Fruit fly (Drosophila melanogaster) S2 (cell line): Measurements from ENCODE around the gene CG8507.

ENCODE experiments used
- CG8478 ChIP-seq: fragments of >200 bp; optimal IDR thresholded peaks from 2 replicates; lab custom pipeline; 2018
- CTCF ChIP-seq, 2 experiments: fragments of >200 bp; optimal IDR thresholded peaks; 2 replicates each; lab custom pipeline; 2018

The CG8507 gene

DNA sequence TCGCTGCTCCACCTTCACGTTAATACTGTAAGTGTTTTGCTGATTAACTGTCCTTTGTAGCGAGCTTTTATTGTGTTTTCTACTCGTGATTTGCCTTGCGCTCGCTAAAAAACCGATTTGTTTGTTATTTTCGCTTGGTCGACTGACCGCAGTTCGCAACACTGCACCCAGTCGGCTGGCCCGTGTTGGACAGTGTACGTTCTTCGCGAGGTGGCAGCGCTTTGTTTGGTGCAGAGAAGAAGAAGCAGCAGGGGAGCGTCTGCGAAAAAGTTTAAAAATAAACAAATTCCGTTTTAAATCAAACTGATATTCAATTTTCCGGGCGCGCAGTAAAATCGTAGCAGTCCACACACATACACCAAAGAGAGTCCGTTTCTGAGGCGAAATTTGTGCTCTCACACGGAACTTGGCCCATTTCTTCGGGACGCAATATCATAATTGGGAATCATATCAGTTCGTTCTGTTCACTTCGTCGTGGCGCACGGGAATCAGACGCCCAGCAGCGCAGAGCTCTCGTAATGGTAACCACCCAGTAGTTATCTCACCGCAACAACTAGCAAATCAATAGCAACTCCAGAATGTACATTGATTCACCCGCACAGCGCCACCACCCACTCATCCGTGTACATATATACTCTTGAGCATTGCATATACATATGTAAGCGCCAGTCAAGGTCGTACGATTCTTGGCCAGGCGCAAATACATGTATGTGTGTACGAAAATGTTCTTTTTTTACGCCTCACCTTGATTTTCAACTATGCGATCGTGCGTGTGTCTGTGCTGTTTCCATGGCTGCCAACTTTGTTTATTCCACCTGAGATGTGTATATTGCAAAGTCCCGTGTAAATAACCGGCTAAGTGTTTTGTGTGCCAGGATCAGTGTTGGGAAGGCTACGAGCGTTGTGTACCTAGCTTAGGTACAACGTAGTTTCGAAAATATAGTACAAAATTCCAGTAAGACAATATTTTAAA, 23.4 kb upstream of the CG8507 start, which contains the start of gene Naa80:
TSS of gene Naa80 (plus strand) at position 215 of the 973 bp plus-strand sequence.
- no peak for TF ChIP-seq CG8478 (lab: Kevin White, UChicago)
- peak in 1 of 2 experiments; percentile 16 for TF ChIP-seq CTCF (optimal IDR thresholded peaks at IDR 0.05; lab: Kevin White, UChicago)

DNA sequence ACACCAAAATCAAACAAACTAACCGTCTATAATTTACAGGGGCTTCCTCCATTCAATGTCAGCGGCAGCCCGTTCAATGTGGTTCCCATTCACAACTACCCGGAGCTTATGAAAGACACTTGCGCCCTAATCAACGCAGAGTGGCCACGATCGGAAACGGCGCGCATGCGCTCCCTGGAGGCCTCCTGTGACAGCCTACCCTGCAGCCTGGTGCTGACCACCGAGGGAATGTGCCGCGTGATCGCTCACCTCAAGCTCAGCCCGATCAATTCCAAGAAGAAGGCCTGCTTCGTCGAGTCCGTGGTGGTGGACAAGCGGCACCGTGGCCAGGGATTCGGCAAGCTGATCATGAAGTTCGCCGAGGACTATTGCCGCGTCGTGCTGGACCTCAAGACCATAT, 22.4 kb upstream of the CG8507 start, which contains the start of gene MED6:
TSS of gene MED6 (minus strand) at position 101 of the 400 bp plus-strand sequence.
- TF ChIP-seq CG8478 (lab: Kevin White, UChicago) (no peak), CTCF (optimal IDR thresholded peaks at IDR 0.05; lab: Kevin White, UChicago) (no peak)

DNA sequence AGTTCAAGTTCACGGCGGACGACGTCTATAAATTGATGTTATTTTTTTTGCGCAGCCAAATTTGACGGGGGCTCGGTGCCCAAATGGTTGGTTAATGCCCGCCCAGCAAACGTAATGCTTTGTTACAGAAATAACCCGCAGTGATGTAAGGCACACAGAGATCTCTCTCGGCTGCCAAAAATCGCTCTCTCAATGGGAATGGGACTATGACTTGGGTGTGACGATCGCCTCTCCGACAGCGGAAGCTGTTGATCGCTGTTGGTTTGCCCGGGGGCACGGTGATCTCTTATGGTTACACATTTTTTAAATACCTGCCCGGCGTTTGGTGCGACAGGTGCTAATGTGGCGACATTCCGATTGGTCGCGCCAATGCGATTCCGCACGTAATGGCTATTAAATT, 21.2 kb upstream of the CG8507 start:
- TF ChIP-seq CTCF (optimal IDR thresholded peaks at IDR 0.05; lab: Kevin White, UChicago) (no peak), CG8478 (lab: Kevin White, UChicago) (no peak)

DNA sequence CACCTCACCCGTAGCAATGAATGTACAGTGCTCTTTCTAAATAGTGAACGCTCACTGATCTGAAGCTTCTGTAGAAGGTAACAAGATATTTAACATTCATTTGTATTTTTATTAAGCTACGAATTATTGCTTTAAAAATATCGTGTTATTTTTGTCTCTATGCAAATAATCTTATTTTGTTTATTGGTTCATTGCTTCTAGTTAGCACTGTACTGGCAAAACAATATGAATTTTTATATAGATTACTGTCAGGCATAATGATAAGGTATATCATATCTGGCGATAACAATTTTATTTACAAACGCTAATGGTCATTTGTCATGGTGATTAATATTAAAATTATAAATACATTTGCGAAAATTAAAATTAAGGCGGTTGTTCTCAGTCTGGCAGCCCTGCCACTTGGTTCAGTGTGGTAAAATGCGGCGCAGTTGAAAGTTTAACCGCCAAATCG, 19.7 kb upstream of the CG8507 start, which contains the start of gene CG9471:
TSS of gene CG9471 (minus strand) at position 24 of the 454 bp plus-strand sequence.
- no peak for TF ChIP-seq CG8478 (lab: Kevin White, UChicago)
- TF ChIP-seq CTCF (optimal IDR thresholded peaks at IDR 0.05; lab: Kevin White, UChicago), result no peak

DNA sequence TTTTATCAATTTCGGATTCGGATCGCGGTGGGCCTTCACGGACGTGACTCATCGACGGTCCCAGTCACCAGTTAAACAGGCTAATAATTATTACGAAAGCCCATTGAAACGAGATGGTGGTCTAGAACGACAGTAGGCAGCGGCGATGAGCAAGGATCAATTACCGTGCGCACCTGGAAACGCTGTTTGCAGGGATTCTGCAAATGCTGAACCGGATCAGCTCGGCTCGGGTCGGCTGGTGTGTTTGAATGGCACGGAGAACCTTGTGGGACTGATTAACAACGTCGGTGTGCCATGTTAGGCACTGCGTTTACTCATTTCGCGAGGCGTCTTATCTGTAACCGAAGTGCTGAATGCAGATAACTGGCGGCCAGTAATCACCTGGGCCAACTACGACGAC, 17.1 kb upstream of the CG8507 start, which contains the start of gene Whamy:
TSS of gene Whamy (minus strand) at position 273 of the 400 bp plus-strand sequence.
- TF ChIP-seq CTCF (optimal IDR thresholded peaks at IDR 0.05; lab: Kevin White, UChicago) (no peak), CG8478 (lab: Kevin White, UChicago) (no peak)

DNA sequence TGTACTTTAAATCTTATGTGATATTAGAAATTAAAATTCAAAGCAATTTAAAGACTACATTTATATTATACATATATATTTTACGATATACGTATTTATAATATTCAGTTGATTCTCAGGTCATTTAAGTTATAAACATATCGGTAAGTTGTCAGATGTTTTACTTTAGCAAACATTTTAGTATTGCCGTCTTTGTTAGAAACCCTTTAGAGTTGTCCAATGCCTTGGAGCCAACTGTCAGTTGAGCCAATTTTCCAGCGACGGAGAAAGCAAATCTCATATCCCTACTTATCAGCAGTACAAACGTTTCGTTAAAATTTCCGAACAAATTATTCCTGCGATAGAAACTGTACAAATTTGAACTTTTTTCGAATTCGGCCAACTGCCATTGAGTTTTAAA, 16.5 kb upstream of the CG8507 start, which contains the start of gene topi:
TSS of gene topi (plus strand) at position 301 of the 400 bp plus-strand sequence.
- TF ChIP-seq CTCF (optimal IDR thresholded peaks at IDR 0.05; lab: Kevin White, UChicago), result no peak
- TF ChIP-seq CG8478 (lab: Kevin White, UChicago), result no peak

DNA sequence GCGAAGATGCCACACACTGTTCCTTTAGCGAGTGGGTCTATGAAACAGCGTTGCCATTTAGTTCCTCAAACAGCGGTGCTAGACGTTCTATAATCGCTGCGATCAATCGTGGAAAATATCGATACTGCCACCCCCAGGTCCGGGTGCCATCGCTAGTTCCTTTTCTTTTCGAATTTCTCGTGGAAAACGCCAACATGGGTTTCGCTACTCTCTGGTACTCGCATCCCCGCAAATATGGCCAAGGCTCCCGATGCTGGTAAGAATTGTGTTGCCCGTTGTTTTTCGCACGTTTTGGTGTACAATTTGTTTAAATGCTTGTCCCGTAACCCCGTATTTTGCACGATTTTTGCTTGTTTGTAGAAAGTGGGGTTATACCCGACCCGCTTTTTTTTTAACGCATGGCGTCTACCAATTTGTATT, 13.3 kb upstream of the CG8507 start, which contains the start of gene RpS29:
TSS of gene RpS29 (plus strand) at position 102 of the 420 bp plus-strand sequence.
- TF ChIP-seq CTCF (optimal IDR thresholded peaks at IDR 0.05; lab: Kevin White, UChicago), result peak; percentile 60 to 70
- no peak for TF ChIP-seq CG8478 (lab: Kevin White, UChicago)

DNA sequence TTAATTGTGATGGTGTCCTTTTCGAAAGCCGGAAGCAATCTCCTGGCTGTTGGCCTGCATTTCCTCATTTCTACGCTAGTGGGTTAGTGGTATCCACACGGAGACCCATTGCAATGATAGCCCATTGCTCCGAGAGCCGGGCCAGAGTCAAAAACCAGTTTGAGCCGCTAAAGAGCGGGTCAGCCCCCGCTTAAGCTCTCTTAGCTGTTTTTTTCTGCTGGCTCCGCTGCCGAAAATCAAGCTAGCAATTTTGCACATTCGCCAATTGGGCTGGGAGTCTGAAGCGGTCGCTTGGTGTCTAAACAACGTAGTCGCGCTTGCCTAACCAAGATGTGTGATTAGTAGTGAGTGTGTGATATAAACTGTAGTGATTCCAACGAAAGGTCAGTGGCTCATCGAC, 11.5 kb upstream of the CG8507 start, which contains the start of gene CG12947:
TSS of gene CG12947 (plus strand) at position 301 of the 400 bp plus-strand sequence.
- TF ChIP-seq CG8478 (lab: Kevin White, UChicago) (no peak), CTCF (optimal IDR thresholded peaks at IDR 0.05; lab: Kevin White, UChicago) (no peak)

DNA sequence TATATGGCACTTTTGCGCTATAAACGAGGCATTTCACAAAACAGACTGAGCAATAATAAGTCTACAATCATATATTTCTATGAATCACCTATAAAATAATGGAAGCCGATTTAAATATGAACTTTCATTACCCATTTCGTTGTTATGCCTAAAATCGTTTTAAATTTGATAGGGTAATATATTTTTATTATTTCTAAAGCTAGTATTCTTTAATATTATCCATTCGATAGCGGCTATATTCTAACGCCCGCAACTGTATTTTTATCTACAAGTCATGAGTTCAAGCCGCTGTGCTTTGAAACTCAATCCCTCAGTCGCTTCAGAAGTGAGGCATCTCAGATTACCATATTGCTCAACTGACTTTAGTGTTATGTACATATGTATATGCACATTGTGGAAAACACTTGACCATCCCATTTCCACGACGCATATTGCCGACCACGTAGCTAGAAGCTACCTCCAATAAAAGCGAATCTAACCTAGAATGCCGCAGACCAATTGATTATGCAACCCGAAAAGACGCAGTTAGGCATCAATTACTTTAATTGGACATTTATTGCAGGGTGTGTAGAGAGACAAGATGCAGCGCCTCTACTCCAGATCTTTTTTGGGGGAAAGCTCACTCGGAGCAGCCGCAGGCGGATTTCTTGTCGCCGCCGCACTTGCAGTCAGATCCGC, 7.9 kb upstream of the CG8507 start:
- TF ChIP-seq CG8478 (lab: Kevin White, UChicago), result no peak
- no peak for TF ChIP-seq CTCF (optimal IDR thresholded peaks at IDR 0.05; lab: Kevin White, UChicago)

DNA sequence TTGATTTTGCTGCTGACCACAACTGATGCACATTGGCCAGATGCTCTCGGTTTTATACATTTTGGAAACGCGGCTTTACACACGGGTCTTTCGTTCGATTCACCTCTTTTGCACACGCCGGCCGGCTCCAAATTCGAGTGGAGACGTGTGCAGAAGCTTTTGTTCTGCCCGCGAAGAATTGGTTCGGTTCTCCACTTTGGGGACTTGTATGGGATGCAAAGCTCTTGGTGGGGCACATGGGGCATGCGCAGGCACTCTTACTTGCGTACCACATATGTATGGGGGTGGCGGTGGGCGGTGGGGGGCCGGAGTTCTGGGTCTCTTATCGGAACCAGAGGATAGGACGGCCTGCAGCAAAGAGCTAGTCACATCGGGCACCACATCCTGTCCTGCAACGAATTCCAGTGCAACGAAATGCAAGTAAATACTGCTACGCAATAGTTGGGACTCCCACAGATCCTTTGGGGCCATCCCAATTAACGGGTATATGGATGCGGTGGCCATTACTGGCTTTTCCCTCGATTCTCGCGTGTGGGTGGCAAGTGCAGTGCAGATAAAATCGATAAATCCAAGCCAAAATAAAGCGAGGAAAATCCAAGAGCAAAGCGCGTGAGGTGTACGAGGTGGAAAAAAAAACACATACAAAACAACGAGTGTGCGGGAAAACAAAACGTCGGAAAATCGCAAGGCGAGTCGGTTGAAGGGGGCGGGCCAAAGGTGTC, 6.8 kb upstream of the CG8507 start, which contains the start of the genes MtnA and CG8500:
TSS of gene MtnA (minus strand) at position 30 of the 722 bp plus-strand sequence.
TSS of gene CG8500 (plus strand) at position 313 of the 722 bp plus-strand sequence.
- TF ChIP-seq CG8478 (lab: Kevin White, UChicago), result no peak
- no peak for TF ChIP-seq CTCF (optimal IDR thresholded peaks at IDR 0.05; lab: Kevin White, UChicago)

DNA sequence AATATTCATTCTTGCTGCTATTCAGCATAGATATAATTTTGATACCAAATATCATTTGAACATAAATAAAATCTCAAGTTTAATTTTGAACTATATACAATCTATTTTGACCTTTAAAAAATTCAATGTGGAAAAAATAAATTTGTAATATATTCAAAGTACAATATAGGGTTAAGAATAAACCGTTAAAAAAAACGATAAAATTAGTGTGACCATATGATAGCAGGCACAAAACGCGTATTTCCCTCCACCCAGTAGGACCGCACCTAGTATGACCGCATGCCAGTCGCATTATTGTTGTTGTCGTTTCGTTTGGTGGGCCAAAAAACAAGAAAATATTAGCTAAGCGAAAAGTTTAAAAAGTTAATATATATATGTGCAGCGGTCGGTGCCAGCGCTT, 1.7 kb downstream of the CG8507 start, which contains the start of gene CG8516:
TSS of gene CG8516 (plus strand) at position 278 of the 400 bp plus-strand sequence.
- TF ChIP-seq CTCF (optimal IDR thresholded peaks at IDR 0.05; lab: Kevin White, UChicago), result no peak
- TF ChIP-seq CG8478 (lab: Kevin White, UChicago), result no peak

DNA sequence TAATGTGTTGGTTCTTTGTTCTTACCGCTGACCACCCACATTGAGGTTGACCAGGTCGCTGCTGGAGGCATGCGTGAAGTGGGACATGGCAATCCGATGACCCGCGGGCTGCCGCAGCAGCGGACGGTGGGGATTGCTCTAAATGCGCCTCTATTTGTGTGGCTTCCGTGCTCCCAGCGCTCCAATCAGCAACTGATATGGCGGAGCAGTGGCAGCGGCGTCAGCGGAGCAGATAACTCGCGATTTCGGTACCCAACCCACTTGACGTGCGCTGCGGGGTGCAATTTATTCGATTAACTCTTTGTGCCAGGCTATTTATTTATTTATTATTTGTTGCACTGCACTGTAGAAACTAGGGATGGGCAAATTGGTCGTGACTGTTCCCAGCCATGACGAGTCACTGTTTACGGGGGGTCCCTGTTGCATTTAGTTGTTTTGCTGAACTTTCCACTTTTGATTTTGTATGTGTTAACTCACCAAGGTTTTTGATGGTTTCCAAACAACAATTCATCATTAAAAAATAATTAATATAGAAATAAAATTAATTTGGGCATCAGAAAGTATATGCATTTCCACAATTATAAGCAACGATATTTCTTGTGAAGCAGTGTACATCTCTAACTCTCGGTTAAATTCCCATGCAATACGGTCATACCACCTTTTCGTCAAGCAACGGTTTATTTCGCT, 9.5 kb downstream of the CG8507 start, which contains the start of the genes CG9467 and CG8526:
TSS of gene CG9467 (minus strand) at position 383 of the 687 bp plus-strand sequence.
TSS of gene CG8526 (plus strand) at position 637 of the 687 bp plus-strand sequence.
- TF ChIP-seq CG8478 (lab: Kevin White, UChicago), result no peak
- no peak for TF ChIP-seq CTCF (optimal IDR thresholded peaks at IDR 0.05; lab: Kevin White, UChicago)
